Fruit fly (Drosophila melanogaster): ENCODE data around the gene CG43965.
A peak's percentile ranks its signal among the peaks of the same experiment; 100 is the strongest.

CG43965 gene

dm6 chr3L:8748839-8749238 is 23.3 kb upstream of the CG43965 start (continued):
- TF ChIP-seq CG15696 (tag; optimal IDR thresholded peaks at IDR 0.05) (peak; percentile 49), CG18476 (GFP tag; optimal IDR thresholded peaks at IDR 0.05) (no peak), CG9609 (GFP tag; optimal IDR thresholded peaks at IDR 0.05) (no peak), amos (GFP tag; IDR thresholded peaks at IDR 0.05; ENCODE audit: partially characterized antibody) (peak; percentile 34), CG14014 (GFP tag; IDR thresholded peaks at IDR 0.05) (no peak), ato (GFP tag; IDR thresholded peaks at IDR 0.05; ENCODE audit: partially characterized antibody) (no peak), otp (GFP tag; IDR thresholded peaks at IDR 0.05) (no peak), CG7745 (tag; optimal IDR thresholded peaks at IDR 0.05) (no peak), CG4282 (GFP tag; optimal IDR thresholded peaks at IDR 0.05) (no peak), pros (GFP tag; optimal IDR thresholded peaks at IDR 0.05) (no peak), HHEX (GFP tag; optimal IDR thresholded peaks at IDR 0.05) (no peak), CG8089 (GFP tag; optimal IDR thresholded peaks at IDR 0.05) (no peak), Bdp1 (GFP tag; optimal IDR thresholded peaks at IDR 0.05) (no peak), Hey (tag; optimal IDR thresholded peaks at IDR 0.05) (no peak), unpg (GFP tag; optimal IDR thresholded peaks at IDR 0.05) (no peak), CG9727 (GFP tag; optimal IDR thresholded peaks at IDR 0.05) (no peak), CG9876 (GFP tag; optimal IDR thresholded peaks at IDR 0.05) (peak; percentile 12), twi (tag; optimal IDR thresholded peaks at IDR 0.05) (no peak), D19A (tag; optimal IDR thresholded peaks at IDR 0.05) (no peak), pan (optimal IDR thresholded peaks at IDR 0.05) (no peak), pan (GFP tag; optimal IDR thresholded peaks at IDR 0.05 in 1 of 2, IDR thresholded peaks at IDR 0.05 in 1 of 2) (no peak), schlank (tag; optimal IDR thresholded peaks at IDR 0.05) (no peak), gcm2 (GFP tag; optimal IDR thresholded peaks at IDR 0.05) (no peak), NK7.1 (GFP tag; optimal IDR thresholded peaks at IDR 0.05) (no peak), CG34224 (GFP tag; IDR thresholded peaks at IDR 0.05; ENCODE audit: partially characterized antibody) (no peak), Dbx (GFP tag; IDR thresholded peaks at IDR 0.05) (peak; percentile 58; the same call in 2 of the 3 replicates), lola (GFP tag; optimal IDR thresholded peaks at IDR 0.05) (no peak), CG17568 (GFP tag; optimal IDR thresholded peaks at IDR 0.05) (no peak)

dm6 chr3L:8748323-8748722 is 22.7 kb upstream of the CG43965 start:
- peak in 1 of 2 experiments; percentile 4 for TF ChIP-seq bsh (GFP tag; optimal IDR thresholded peaks at IDR 0.05)
- TF ChIP-seq chinmo (GFP tag; IDR thresholded peaks at IDR 0.05; ENCODE audit: partially characterized antibody) = no peak
- TF ChIP-seq her (GFP tag; optimal IDR thresholded peaks at IDR 0.05) = no peak
- TF ChIP-seq CG4730 (GFP tag; IDR thresholded peaks at IDR 0.05) = no peak
- no peak for TF ChIP-seq zfh1 (GFP tag; IDR thresholded peaks at IDR 0.05)
- peak; percentile 31; the same call in 1 of the 3 replicates for TF ChIP-seq row (GFP tag; IDR thresholded peaks at IDR 0.05)
- no peak for TF ChIP-seq CG6854 (GFP tag; optimal IDR thresholded peaks at IDR 0.05)
- no peak for TF ChIP-seq pho (GFP tag; optimal IDR thresholded peaks at IDR 0.05)
- TF ChIP-seq luna (GFP tag; optimal IDR thresholded peaks at IDR 0.05) = no peak
- no peak for TF ChIP-seq hb (GFP tag; IDR thresholded peaks at IDR 0.05; ENCODE audit: partially characterized antibody)
- TF ChIP-seq CTCF (GFP tag; optimal IDR thresholded peaks at IDR 0.05) = no peak
- TF ChIP-seq PHDP (tag; optimal IDR thresholded peaks at IDR 0.05) = no peak
- TF ChIP-seq Antp (GFP tag; optimal IDR thresholded peaks at IDR 0.05) = no peak
- peak; percentile 63 for TF ChIP-seq sens (GFP tag)
- TF ChIP-seq dpn (GFP tag; optimal IDR thresholded peaks at IDR 0.05) = no peak
- no peak for TF ChIP-seq NK7.1 (GFP tag; optimal IDR thresholded peaks at IDR 0.05)
- TF ChIP-seq Sox100B (GFP tag; optimal IDR thresholded peaks at IDR 0.05) = no peak
- TF ChIP-seq CG16815 (GFP tag; optimal IDR thresholded peaks at IDR 0.05) = no peak
- TF ChIP-seq eyg (GFP tag; optimal IDR thresholded peaks at IDR 0.05) = no peak
- TF ChIP-seq ase (GFP tag; IDR thresholded peaks at IDR 0.05) = no peak
- TF ChIP-seq knrl (GFP tag; IDR thresholded peaks at IDR 0.05; ENCODE audit: partially characterized antibody) = no peak
- TF ChIP-seq Hmx (GFP tag; optimal IDR thresholded peaks at IDR 0.05) = no peak
- no peak for TF ChIP-seq CG17359 (tag; optimal IDR thresholded peaks at IDR 0.05)
- TF ChIP-seq CG17361 (GFP tag; IDR thresholded peaks at IDR 0.05) = no peak
- no peak for TF ChIP-seq CG10274 (GFP tag; optimal IDR thresholded peaks at IDR 0.05)
- TF ChIP-seq ssp (GFP tag; IDR thresholded peaks at IDR 0.05) = no peak
